Worm (Caenorhabditis elegans) whole organism, mixed stage, embryonic: ENCODE measurements around the gene mboa-7.

Source experiments
- M03D4.4 ChIP-seq: sonication (generic microtip); optimal IDR thresholded peaks from 2 replicates; lab custom pipeline; 2017; ENCODE audit warnings: mild to moderate bottlenecking, missing genetic modification characterization, missing compliant biosample characterization
- bed-3 ChIP-seq: fragments of 200-800 bp; sonication (Bioruptor generic); optimal IDR thresholded peaks from 3 replicates; lab custom pipeline; 2018; ENCODE audit warnings: mild to moderate bottlenecking, missing genetic modification characterization, moderate library complexity, missing compliant biosample characterization
- blmp-1 ChIP-seq: fragments of 150-350 bp; optimal IDR thresholded peaks from 2 replicates; lab custom pipeline; 2014; ENCODE audit warnings: missing biosample characterization, missing genetic modification characterization
- ceh-39 ChIP-seq: fragments of 150-350 bp; optimal IDR thresholded peaks from 2 replicates; lab custom pipeline; 2014; ENCODE audit warnings: missing biosample characterization, missing genetic modification characterization
- ceh-43 ChIP-seq: fragments of 200-800 bp; sonication (Bioruptor generic); optimal IDR thresholded peaks from 2 replicates; lab custom pipeline; 2018; ENCODE audit warnings: mild to moderate bottlenecking, missing genetic modification characterization, moderate library complexity, missing compliant biosample characterization
- ceh-83 ChIP-seq: fragments of 200-800 bp; sonication (Bioruptor generic); optimal IDR thresholded peaks from 2 replicates; lab custom pipeline; 2018; ENCODE audit warnings: mild to moderate bottlenecking, missing genetic modification characterization, missing compliant biosample characterization
- ces-1 ChIP-seq: fragments of 150-350 bp; optimal IDR thresholded peaks from 2 replicates; lab custom pipeline; 2014; ENCODE audit warnings: missing biosample characterization, missing genetic modification reagents, missing genetic modification characterization
- cnd-1 ChIP-seq: fragments of 200-800 bp; sonication (Bioruptor generic); optimal IDR thresholded peaks from 2 replicates; lab custom pipeline; 2018; ENCODE audit warnings: mild to moderate bottlenecking, missing genetic modification characterization, missing compliant biosample characterization
- drap-1 ChIP-seq: fragments of 200-800 bp; sonication (Bioruptor generic); optimal IDR thresholded peaks from 3 replicates; lab custom pipeline; 2018; ENCODE audit warnings: mild to moderate bottlenecking, missing genetic modification characterization, missing compliant biosample characterization
- elt-3 ChIP-seq: fragments of 150-350 bp; optimal IDR thresholded peaks from 2 replicates; lab custom pipeline; 2014; ENCODE audit warnings: missing biosample characterization, missing genetic modification characterization
- flh-1 ChIP-seq: fragments of 200-800 bp; sonication (Bioruptor generic); optimal IDR thresholded peaks from 2 replicates; lab custom pipeline; 2018; ENCODE audit warnings: mild to moderate bottlenecking, missing genetic modification characterization, moderate library complexity, missing compliant biosample characterization
- ham-2 ChIP-seq: fragments of 200-800 bp; sonication (Bioruptor generic); optimal IDR thresholded peaks from 2 replicates; lab custom pipeline; 2018; ENCODE audit warnings: mild to moderate bottlenecking, missing genetic modification characterization, missing compliant biosample characterization
- lin-32 ChIP-seq: fragments of 200-800 bp; sonication (Bioruptor generic); optimal IDR thresholded peaks from 2 replicates; lab custom pipeline; 2018; ENCODE audit warnings: mild to moderate bottlenecking, missing genetic modification characterization, missing compliant biosample characterization
- lsy-2 ChIP-seq: fragments of 150-350 bp; optimal IDR thresholded peaks from 2 replicates; lab custom pipeline; 2014; ENCODE audit warnings: missing biosample characterization, missing genetic modification characterization
- mab-5 ChIP-seq: fragments of 150-350 bp; optimal IDR thresholded peaks from 2 replicates; lab custom pipeline; 2014; ENCODE audit warnings: missing biosample characterization, missing genetic modification characterization
- mls-2 ChIP-seq: sonication (generic microtip); optimal IDR thresholded peaks from 2 replicates; lab custom pipeline; 2016; ENCODE audit warnings: mild to moderate bottlenecking, missing genetic modification characterization, moderate library complexity, missing compliant biosample characterization
- nhr-12 ChIP-seq: fragments of 150-350 bp; optimal IDR thresholded peaks from 2 replicates; lab custom pipeline; 2014; ENCODE audit warnings: missing biosample characterization, missing genetic modification characterization
- nhr-2 ChIP-seq: fragments of 150-350 bp; optimal IDR thresholded peaks from 2 replicates; lab custom pipeline; 2014; ENCODE audit warnings: missing biosample characterization, missing genetic modification characterization
- nhr-237 ChIP-seq: fragments of 150-350 bp; optimal IDR thresholded peaks from 2 replicates; lab custom pipeline; 2014; ENCODE audit warnings: missing biosample characterization, missing genetic modification characterization
- nhr-76 ChIP-seq: sonication (generic microtip); optimal IDR thresholded peaks from 2 replicates; lab custom pipeline; 2017; ENCODE audit warnings: missing biosample characterization, missing genetic modification characterization
- pha-4 ChIP-seq: fragments of 150-350 bp; optimal IDR thresholded peaks from 2 replicates; lab custom pipeline; 2018; ENCODE audit warnings: missing biosample characterization, missing genetic modification reagents, missing genetic modification characterization
- sem-2 ChIP-seq: fragments of 200-800 bp; sonication (Bioruptor generic); optimal IDR thresholded peaks from 2 replicates; lab custom pipeline; 2018; ENCODE audit warnings: mild to moderate bottlenecking, missing genetic modification characterization, missing compliant biosample characterization
- snpc-4 ChIP-seq: fragments of 150-350 bp; optimal IDR thresholded peaks from 2 replicates; lab custom pipeline; 2014; ENCODE audit warnings: missing biosample characterization, missing genetic modification characterization
- tbx-8 ChIP-seq: fragments of 200-800 bp; sonication (Bioruptor generic); optimal IDR thresholded peaks from 2 replicates; lab custom pipeline; 2018; ENCODE audit warnings: mild to moderate bottlenecking, missing genetic modification characterization, moderate library complexity, missing compliant biosample characterization
- unc-120 ChIP-seq: sonication (generic microtip); optimal IDR thresholded peaks from 2 replicates; lab custom pipeline; 2017; ENCODE audit warnings: missing genetic modification characterization, missing compliant biosample characterization; ENCODE audit not compliant: poor library complexity, severe bottlenecking
- unc-39 ChIP-seq: fragments of 150-350 bp; optimal IDR thresholded peaks from 2 replicates; lab custom pipeline; 2014; ENCODE audit warnings: missing biosample characterization, missing genetic modification characterization
- unc-62 ChIP-seq: fragments of 150-350 bp; optimal IDR thresholded peaks from 2 replicates; lab custom pipeline; 2014; ENCODE audit warnings: missing biosample characterization, missing genetic modification reagents, missing genetic modification characterization
- zip-8 ChIP-seq: fragments of 150-350 bp; optimal IDR thresholded peaks from 2 replicates; lab custom pipeline; 2014; ENCODE audit warnings: missing biosample characterization, missing genetic modification characterization
- ztf-11 ChIP-seq: fragments of 150-350 bp; optimal IDR thresholded peaks from 2 replicates; lab custom pipeline; 2014; ENCODE audit warnings: missing biosample characterization, missing genetic modification characterization

mboa-7 gene

DNA sequence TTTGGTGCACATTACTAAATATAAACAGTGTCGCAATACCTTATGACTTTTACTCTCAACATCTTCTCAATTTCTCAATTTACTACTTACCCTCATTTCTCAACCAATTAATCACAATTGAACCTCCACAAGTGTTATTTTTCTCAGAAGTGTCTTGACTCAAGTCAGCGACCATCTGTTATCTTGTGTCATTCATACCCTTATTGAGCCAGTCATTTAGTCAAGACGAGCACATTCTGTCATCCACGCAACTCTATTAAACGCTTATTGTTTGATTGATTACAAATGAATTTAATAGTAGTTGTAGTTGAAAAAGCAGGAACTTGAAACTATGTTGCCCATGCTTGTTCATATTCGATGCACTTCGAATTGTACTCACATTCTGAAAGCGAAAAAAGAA lies 21.0 kb downstream of the mboa-7 start:
- TF ChIP-seq cnd-1 (tag; lab: Kevin White, UChicago) (peak; percentile 74), lsy-2 (no peak), M03D4.4 (tag; lab: Kevin White, UChicago) (no peak), ces-1 (GFP tag; lab: Kevin White, UChicago) (peak; percentile 15), nhr-2 (tag; lab: Kevin White, UChicago) (peak; percentile 69)

DNA sequence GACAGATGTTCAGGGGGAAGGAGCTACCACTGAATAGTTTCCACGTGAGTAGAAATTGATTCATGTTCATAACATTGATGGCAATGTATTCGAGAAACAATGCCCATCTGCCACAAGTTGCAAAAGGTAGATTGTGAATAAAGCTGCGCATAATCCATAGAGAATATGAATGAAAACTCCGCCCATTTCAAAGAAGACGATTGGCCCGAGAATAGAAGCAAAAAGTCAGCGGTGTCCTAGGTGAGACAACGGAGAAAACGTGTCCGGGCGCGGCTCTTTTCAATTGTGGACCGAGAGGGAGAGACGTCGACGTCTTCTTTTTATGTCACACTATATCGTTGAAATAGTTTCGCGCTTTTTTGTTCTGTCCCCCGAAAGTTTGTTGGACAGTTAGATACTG lies 24.8 kb downstream of the mboa-7 start, which contains the start of gene vab-3:
TSS of gene vab-3 (plus strand) at position 301 of the 400 bp plus-strand sequence.
- TF ChIP-seq lin-32 (GFP tag; lab: Kevin White, UChicago) (no peak), bed-3 (GFP tag; lab: Kevin White, UChicago) (no peak), unc-120 (no peak), zip-8 (tag; lab: Kevin White, UChicago) (no peak), nhr-76 (no peak)

DNA sequence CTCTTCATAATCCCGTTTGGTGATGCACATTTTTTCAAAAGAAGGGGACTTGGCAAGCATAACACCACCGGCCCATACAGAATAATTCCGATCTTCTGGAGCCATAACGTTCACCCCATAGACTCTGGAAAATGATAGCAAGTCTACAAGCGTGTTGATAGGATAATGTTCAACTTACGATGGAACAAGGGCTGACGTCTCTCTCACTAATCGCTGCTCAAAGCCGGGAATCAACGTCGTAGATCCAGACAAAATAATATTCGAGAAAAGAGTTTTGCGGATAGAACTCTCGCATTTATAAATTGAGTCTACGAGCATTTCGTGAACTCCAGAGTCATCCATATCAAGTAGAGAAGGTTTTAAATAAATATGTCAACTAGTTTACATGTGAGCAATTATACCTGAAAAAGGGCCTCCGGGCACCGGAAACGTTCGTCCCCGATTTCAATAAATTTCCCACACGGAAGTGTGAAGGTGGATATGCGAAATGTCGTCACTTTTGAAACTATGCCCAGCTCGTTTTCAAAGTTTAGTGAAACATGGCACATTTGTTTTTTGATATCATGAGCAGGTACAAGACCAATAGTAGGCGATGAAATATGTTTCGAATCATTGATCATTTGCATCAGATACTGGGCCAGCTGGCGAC lies 32.4 kb downstream of the mboa-7 start:
- TF ChIP-seq flh-1 (GFP tag; lab: Kevin White, UChicago) (no peak), elt-3 (no peak), ceh-43 (GFP tag; lab: Kevin White, UChicago) (no peak), nhr-2 (tag; lab: Kevin White, UChicago) (no peak)

DNA sequence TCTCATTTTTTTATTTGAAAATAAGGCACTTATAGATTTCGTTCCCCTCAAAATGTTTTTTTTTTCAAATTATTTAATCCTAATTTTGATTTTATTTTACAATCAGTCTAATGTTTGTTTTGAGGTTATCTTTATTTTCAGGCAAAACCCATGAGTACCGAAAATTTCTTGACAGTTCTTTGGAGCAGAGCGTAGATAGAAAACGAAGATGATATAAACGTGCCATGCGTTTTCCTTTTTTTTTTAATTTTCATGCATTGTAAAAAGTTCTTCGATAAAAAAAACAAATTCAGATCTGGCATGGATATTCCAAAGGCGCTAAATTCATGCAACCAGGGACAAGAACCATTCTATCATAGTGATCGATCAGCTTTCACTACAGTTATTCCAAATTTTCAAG lies 33.3 kb downstream of the mboa-7 start, which contains the start of gene C33D3.5:
TSS of gene C33D3.5 (plus strand) at position 301 of the 400 bp plus-strand sequence.
- no peak for TF ChIP-seq snpc-4

DNA sequence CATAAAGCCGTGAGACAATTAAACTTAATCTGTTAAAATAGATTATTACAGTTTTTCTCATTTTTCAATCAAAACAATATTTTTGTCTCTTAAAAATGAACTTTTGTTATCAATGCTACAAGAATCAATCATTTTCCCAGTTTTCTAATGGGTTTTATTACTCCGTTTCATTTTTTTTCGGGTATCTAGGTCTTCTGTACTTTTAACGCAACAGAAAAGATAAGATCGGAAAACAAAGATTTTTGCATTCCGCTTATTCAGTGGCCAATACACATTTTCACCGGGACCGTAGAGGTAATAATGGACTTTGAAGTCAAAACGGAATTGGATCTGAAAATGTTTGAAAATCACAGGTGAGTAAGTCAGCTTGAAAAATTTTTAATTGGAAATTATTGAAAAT lies 35.6 kb downstream of the mboa-7 start, which contains the start of gene C33D3.4:
TSS of gene C33D3.4 (plus strand) at position 301 of the 400 bp plus-strand sequence.
- no peak for TF ChIP-seq pha-4
- TF ChIP-seq unc-120, result no peak
- no peak for TF ChIP-seq ceh-39 (tag; lab: Kevin White, UChicago)
- no peak for TF ChIP-seq lin-32 (GFP tag; lab: Kevin White, UChicago)
- TF ChIP-seq tbx-8 (GFP tag; lab: Kevin White, UChicago), result no peak
- TF ChIP-seq unc-62 (GFP tag; lab: Kevin White, UChicago), result no peak
- no peak for TF ChIP-seq nhr-12 (tag; lab: Kevin White, UChicago)
- TF ChIP-seq unc-39 (tag; lab: Kevin White, UChicago), result no peak
- no peak for TF ChIP-seq cnd-1 (tag; lab: Kevin White, UChicago)
- no peak for TF ChIP-seq drap-1 (GFP tag; lab: Kevin White, UChicago)
- no peak for TF ChIP-seq ham-2 (GFP tag; lab: Kevin White, UChicago)
- TF ChIP-seq ces-1 (GFP tag; lab: Kevin White, UChicago), result no peak
- no peak for TF ChIP-seq M03D4.4 (tag; lab: Kevin White, UChicago)

DNA sequence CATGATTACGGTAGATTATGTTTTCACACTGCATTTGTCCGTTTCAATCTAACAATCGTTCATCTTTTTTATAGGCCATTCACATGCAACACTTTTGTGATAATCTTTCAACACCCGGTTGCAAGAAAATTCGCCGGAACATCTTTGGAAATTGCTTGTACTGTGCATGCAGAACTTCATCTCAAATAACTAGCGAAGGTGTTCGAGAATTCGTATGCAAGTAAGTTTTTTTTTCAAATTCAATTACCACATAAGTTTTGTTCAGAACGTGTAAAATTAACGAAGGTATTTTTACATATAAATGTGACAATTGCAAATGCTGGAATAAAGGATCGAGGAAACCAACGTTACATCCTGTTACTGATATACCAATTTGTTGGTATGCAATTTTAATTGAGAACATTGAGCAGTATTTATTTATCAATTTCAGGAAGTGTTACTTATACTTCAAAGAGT lies 39.0 kb downstream of the mboa-7 start, which contains the start of gene C33D3.3:
TSS of gene C33D3.3 (plus strand) at position 51 of the 456 bp plus-strand sequence.
- no peak for TF ChIP-seq mls-2
- no peak for TF ChIP-seq mab-5
- TF ChIP-seq sem-2, result no peak
- no peak for TF ChIP-seq M03D4.4 (tag; lab: Kevin White, UChicago)

DNA sequence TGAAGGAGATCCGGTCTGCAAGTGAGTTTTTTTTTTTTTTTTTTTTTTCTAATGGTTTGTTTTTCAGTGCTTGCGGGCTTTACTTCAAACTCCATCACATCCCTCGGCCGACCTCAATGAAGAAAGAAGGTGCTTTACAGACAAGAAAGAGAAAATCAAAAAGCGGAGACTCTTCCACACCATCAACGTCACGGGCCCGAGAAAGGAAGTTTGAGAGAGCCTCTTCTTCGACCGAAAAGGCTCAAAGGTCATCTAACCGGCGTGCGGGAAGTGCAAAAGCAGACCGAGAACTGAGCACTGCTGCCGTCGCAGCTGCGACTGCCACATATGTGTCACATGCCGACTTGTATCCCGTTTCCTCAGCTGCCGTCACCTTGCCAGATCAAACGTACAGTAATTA lies 42.1 kb downstream of the mboa-7 start:
- TF ChIP-seq pha-4, result no peak
- TF ChIP-seq unc-62 (GFP tag; lab: Kevin White, UChicago), result no peak
- no peak for TF ChIP-seq nhr-237 (tag; lab: Kevin White, UChicago)
- TF ChIP-seq blmp-1 (tag; lab: Kevin White, UChicago), result no peak
- TF ChIP-seq tbx-8 (GFP tag; lab: Kevin White, UChicago), result no peak
- no peak for TF ChIP-seq drap-1 (GFP tag; lab: Kevin White, UChicago)
- TF ChIP-seq unc-120, result no peak
- TF ChIP-seq ceh-43 (GFP tag; lab: Kevin White, UChicago), result no peak
- no peak for TF ChIP-seq bed-3 (GFP tag; lab: Kevin White, UChicago)
- no peak for TF ChIP-seq ztf-11
- no peak for TF ChIP-seq M03D4.4 (tag; lab: Kevin White, UChicago)
- TF ChIP-seq flh-1 (GFP tag; lab: Kevin White, UChicago), result no peak
- no peak for TF ChIP-seq ceh-83
